Worm (Caenorhabditis elegans) whole organism, L4 larva: ENCODE results near the gene Y67D8B.1.
A peak's percentile ranks its signal among the peaks of the same experiment; 100 is the strongest.

Experiments
- F10B5.3 ChIP-seq: sonication (generic microtip); optimal IDR thresholded peaks from 2 replicates; lab custom pipeline; 2016; ENCODE audit warnings: mild to moderate bottlenecking, missing genetic modification characterization, missing compliant biosample characterization
- F49E8.2 ChIP-seq: sonication (generic microtip); optimal IDR thresholded peaks from 2 replicates; lab custom pipeline; 2016; ENCODE audit warnings: missing compliant biosample characterization, mild to moderate bottlenecking, missing genetic modification characterization, borderline replicate concordance
- T20F7.1 ChIP-seq: fragments of 200-800 bp; sonication (Bioruptor generic); optimal IDR thresholded peaks from 2 replicates; lab custom pipeline; 2018; ENCODE audit warnings: mild to moderate bottlenecking, missing genetic modification characterization, missing compliant biosample characterization
- T26A8.4 ChIP-seq: fragments of 200-800 bp; sonication (Bioruptor generic); IDR thresholded peaks from 2 replicates; pipeline ENCODE4 v1.3.6; 2022; ENCODE audit warnings: missing genetic modification characterization, missing compliant biosample characterization
- ZK337.2 ChIP-seq: fragments of 200-800 bp; sonication (Bioruptor generic); IDR thresholded peaks from 2 replicates; pipeline ENCODE4 v1.3.6; 2022; ENCODE audit warnings: missing genetic modification reagents, missing genetic modification characterization, missing compliant biosample characterization
- aha-1 ChIP-seq: fragments of 150-350 bp; peaks from one replicate; lab custom pipeline; 2014; ENCODE audit warnings: missing biosample characterization, missing genetic modification characterization
- aly-2 ChIP-seq: sonication (generic microtip); optimal IDR thresholded peaks from 2 replicates; lab custom pipeline; 2018; ENCODE audit warnings: missing biosample characterization, missing genetic modification characterization
- ceh-32 ChIP-seq: sonication (generic microtip); optimal IDR thresholded peaks from 2 replicates; lab custom pipeline; 2016; ENCODE audit warnings: mild to moderate bottlenecking, missing genetic modification characterization, missing compliant biosample characterization; ENCODE audit not compliant: poor library complexity
- ceh-44 ChIP-seq: fragments of 200-800 bp; sonication (Bioruptor generic); IDR thresholded peaks from 2 replicates; pipeline ENCODE4 v1.3.6; 2022; ENCODE audit warnings: missing genetic modification reagents, missing genetic modification characterization, missing compliant biosample characterization
- ces-1 ChIP-seq: fragments of 150-350 bp; sonication (generic microtip); optimal IDR thresholded peaks from 4 replicates; lab custom pipeline; 2014; ENCODE audit warnings: missing biosample characterization, missing genetic modification reagents, missing genetic modification characterization
- daf-12 ChIP-seq: fragments of 150-350 bp; optimal IDR thresholded peaks from 2 replicates; lab custom pipeline; 2014; ENCODE audit warnings: missing biosample characterization, missing genetic modification reagents, missing genetic modification characterization
- daf-16 ChIP-seq, 3 experiments: sonication (generic microtip); optimal IDR thresholded peaks; 2 replicates each; lab custom pipeline; 2016 to 2017; ENCODE audit warnings: missing genetic modification characterization in 3 of 3, missing genetic modification reagents in 3 of 3, mild to moderate bottlenecking in 2 of 3, missing compliant biosample characterization in 2 of 3, missing biosample characterization in 1 of 3, moderate library complexity in 1 of 3
- daf-19 ChIP-seq: fragments of 200-800 bp; sonication (Bioruptor generic); conservative IDR thresholded peaks from 2 replicates; pipeline ENCODE4 v1.3.6; 2022; ENCODE audit warnings: missing genetic modification characterization, missing compliant biosample characterization
- daf-8 ChIP-seq: fragments of 200-800 bp; sonication (Bioruptor generic); IDR thresholded peaks from 2 replicates; pipeline ENCODE4 v1.3.6; 2022; ENCODE audit warnings: missing genetic modification characterization, missing compliant biosample characterization
- dmd-8 ChIP-seq: fragments of 200-800 bp; sonication (Bioruptor generic); IDR thresholded peaks from 2 replicates; pipeline ENCODE4 v1.3.6; 2022; ENCODE audit warnings: missing genetic modification characterization, missing compliant biosample characterization
- dve-1 ChIP-seq: sonication (generic microtip); optimal IDR thresholded peaks from 2 replicates; lab custom pipeline; 2017; ENCODE audit warnings: antibody characterized with exemption, mild to moderate bottlenecking, missing genetic modification characterization, missing compliant biosample characterization; ENCODE audit not compliant: insufficient read depth
- gei-8 ChIP-seq: fragments of 200-800 bp; sonication (Bioruptor generic); optimal IDR thresholded peaks from 2 replicates; lab custom pipeline; 2018; ENCODE audit warnings: mild to moderate bottlenecking, missing genetic modification characterization, missing compliant biosample characterization
- hmg-1.1 ChIP-seq: fragments of 200-800 bp; sonication (Bioruptor generic); IDR thresholded peaks from 2 replicates; pipeline ENCODE4 v1.3.6; 2022; ENCODE audit warnings: missing genetic modification reagents, missing genetic modification characterization, missing compliant biosample characterization
- lim-7 ChIP-seq: fragments of 200-800 bp; sonication (Bioruptor generic); IDR thresholded peaks from 2 replicates; pipeline ENCODE4 v1.3.6; 2022; ENCODE audit warnings: missing genetic modification characterization, missing compliant biosample characterization
- lin-1 ChIP-seq: fragments of 200-800 bp; sonication (Bioruptor generic); IDR thresholded peaks from 2 replicates; pipeline ENCODE4 v1.3.6; 2022; ENCODE audit warnings: missing genetic modification reagents, missing genetic modification characterization, missing compliant biosample characterization
- lin-13 ChIP-seq: fragments of 150-350 bp; optimal IDR thresholded peaks from 2 replicates; lab custom pipeline; 2014; ENCODE audit warnings: missing biosample characterization, missing genetic modification reagents, missing genetic modification characterization
- lin-15B ChIP-seq: fragments of 150-350 bp; sonication (generic microtip); optimal IDR thresholded peaks from 3 replicates; lab custom pipeline; 2014; ENCODE audit warnings: missing biosample characterization, missing genetic modification characterization
- lin-39 ChIP-seq: fragments of 150-350 bp; optimal IDR thresholded peaks from 2 replicates; lab custom pipeline; 2014; ENCODE audit warnings: missing biosample characterization, missing genetic modification reagents, missing genetic modification characterization
- mes-2 ChIP-seq: sonication (generic microtip); optimal IDR thresholded peaks from 2 replicates; lab custom pipeline; 2016; ENCODE audit warnings: missing genotype, mild to moderate bottlenecking, missing genetic modification characterization, missing compliant biosample characterization; ENCODE audit not compliant: poor library complexity, severe bottlenecking
- mxl-2 ChIP-seq: fragments of 200-800 bp; sonication (Bioruptor generic); conservative IDR thresholded peaks from 2 replicates; pipeline ENCODE4 v1.3.6; 2022; ENCODE audit warnings: missing genetic modification reagents, missing genetic modification characterization, missing compliant biosample characterization
- nhr-10 ChIP-seq: fragments of 150-350 bp; optimal IDR thresholded peaks from 2 replicates; lab custom pipeline; 2014; ENCODE audit warnings: missing biosample characterization, missing genetic modification characterization
- nhr-111 ChIP-seq: fragments of 200-800 bp; sonication (Bioruptor generic); optimal IDR thresholded peaks from 2 replicates; lab custom pipeline; 2018; ENCODE audit warnings: mild to moderate bottlenecking, missing genetic modification characterization, missing compliant biosample characterization
- nhr-41 ChIP-seq: fragments of 200-800 bp; sonication (Bioruptor generic); IDR thresholded peaks from 2 replicates; pipeline ENCODE4 v1.3.6; 2022; ENCODE audit warnings: missing genetic modification reagents, missing genetic modification characterization, missing compliant biosample characterization
- nhr-6 ChIP-seq: fragments of 150-350 bp; optimal IDR thresholded peaks from 2 replicates; lab custom pipeline; 2014; ENCODE audit warnings: missing biosample characterization, missing genetic modification characterization
- nhr-76 ChIP-seq: fragments of 150-350 bp; optimal IDR thresholded peaks from 2 replicates; lab custom pipeline; 2014; ENCODE audit warnings: missing biosample characterization, missing genetic modification characterization
- pha-4 ChIP-seq, 2 experiments: fragments of 150-350 bp in 1 of 2; fragments of 200-800 bp in 1 of 2; sonication (Bioruptor generic) in 1 of 2; IDR thresholded peaks in 1 of 2; optimal IDR thresholded peaks in 1 of 2; 2 replicates each; pipeline versions ENCODE4 v1.3.6 to Lab custom; 2014 to 2022; ENCODE audit warnings: missing genetic modification characterization in 2 of 2, missing genetic modification reagents in 2 of 2, missing biosample characterization in 1 of 2, missing compliant biosample characterization in 1 of 2
- rbr-2 ChIP-seq: sonication (generic microtip); optimal IDR thresholded peaks from 2 replicates; lab custom pipeline; 2016; ENCODE audit warnings: missing genotype, missing genetic modification characterization, missing compliant biosample characterization
- saeg-2 ChIP-seq: fragments of 200-800 bp; sonication (Bioruptor generic); IDR thresholded peaks from 2 replicates; pipeline ENCODE4 v1.3.6; 2022; ENCODE audit warnings: missing genetic modification reagents, missing genetic modification characterization, missing compliant biosample characterization
- skn-1 ChIP-seq: fragments of 150-350 bp; optimal IDR thresholded peaks from 2 replicates; lab custom pipeline; 2014; ENCODE audit warnings: missing biosample characterization, missing genetic modification characterization
- spr-1 ChIP-seq: sonication (generic microtip); optimal IDR thresholded peaks from 2 replicates; lab custom pipeline; 2016; ENCODE audit warnings: mild to moderate bottlenecking, missing genetic modification characterization, missing compliant biosample characterization
- spr-3 ChIP-seq: fragments of 200-800 bp; sonication (Bioruptor generic); optimal IDR thresholded peaks from 2 replicates; lab custom pipeline; 2018; ENCODE audit warnings: mild to moderate bottlenecking, missing genetic modification characterization, missing compliant biosample characterization
- unc-130 ChIP-seq: sonication (generic microtip); optimal IDR thresholded peaks from 2 replicates; lab custom pipeline; 2016; ENCODE audit warnings: missing genetic modification reagents, missing genetic modification characterization, missing compliant biosample characterization
- unc-39 ChIP-seq: sonication (generic microtip); optimal IDR thresholded peaks from 2 replicates; lab custom pipeline; 2017; ENCODE audit warnings: missing biosample characterization, missing genetic modification characterization
- vab-7 ChIP-seq: fragments of 200-800 bp; sonication (Bioruptor generic); IDR thresholded peaks from 2 replicates; pipeline ENCODE4 v1.3.6; 2022; ENCODE audit warnings: missing genetic modification reagents, missing genetic modification characterization, missing compliant biosample characterization
- ztf-11 ChIP-seq: fragments of 150-350 bp; optimal IDR thresholded peaks from 2 replicates; lab custom pipeline; 2014; ENCODE audit warnings: missing biosample characterization, missing genetic modification characterization

Y67D8B.1 gene

DNA sequence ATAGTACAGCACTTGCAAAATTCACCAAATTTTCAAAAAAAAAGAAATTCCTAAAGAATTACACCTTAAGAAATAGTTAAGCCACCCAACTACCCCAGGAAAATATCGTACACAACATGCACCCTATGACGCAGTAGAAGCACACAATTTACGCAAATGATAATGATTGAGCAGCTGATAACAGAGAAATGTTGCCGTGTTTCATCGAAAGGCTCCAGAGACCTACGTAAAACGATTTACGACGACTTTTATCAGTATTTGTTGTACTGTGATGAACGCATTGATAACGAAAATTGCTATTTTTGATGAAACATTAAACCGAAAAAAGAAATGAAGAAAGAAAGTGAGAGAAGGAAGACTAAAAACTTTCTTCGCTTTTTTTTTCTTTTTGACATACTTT lies 14.2 kb downstream of the Y67D8B.1 start (continued):
- TF ChIP-seq T20F7.1, result no peak
- no peak for TF ChIP-seq vab-7
- no peak for TF ChIP-seq T26A8.4 (GFP tag; lab: Robert Waterston, UW)
- TF ChIP-seq hmg-1.1 (GFP tag; lab: Robert Waterston, UW), result no peak
- TF ChIP-seq daf-16 (GFP tag; optimal IDR thresholded peaks at IDR 0.05; lab: Kevin White, UChicago), result no peak
- TF ChIP-seq daf-16 (tag; optimal IDR thresholded peaks at IDR 0.05; lab: Kevin White, UChicago), result peak; percentile 97
- TF ChIP-seq dve-1, result peak; percentile 89
- no peak for TF ChIP-seq aly-2
- TF ChIP-seq rbr-2 (tag; lab: Kevin White, UChicago), result no peak
- no peak for TF ChIP-seq lin-39
- no peak for TF ChIP-seq ceh-44 (GFP tag; lab: Robert Waterston, UW)
- TF ChIP-seq skn-1 (tag; lab: Kevin White, UChicago), result no peak
- no peak for TF ChIP-seq daf-8 (GFP tag; lab: Robert Waterston, UW)
- no peak for TF ChIP-seq spr-1 (tag; lab: Kevin White, UChicago)
- no peak for TF ChIP-seq nhr-41 (GFP tag; lab: Robert Waterston, UW)
- no peak for TF ChIP-seq ceh-32 (tag; lab: Kevin White, UChicago)
- no peak for TF ChIP-seq lin-13
- no peak for TF ChIP-seq daf-19 (GFP tag; lab: Robert Waterston, UW)
- no peak for TF ChIP-seq mxl-2 (GFP tag; lab: Robert Waterston, UW)
- no peak for TF ChIP-seq saeg-2 (GFP tag; lab: Robert Waterston, UW)
- TF ChIP-seq gei-8, result no peak
- no peak for TF ChIP-seq nhr-111 (GFP tag; lab: Kevin White, UChicago)
- TF ChIP-seq lim-7 (GFP tag; lab: Robert Waterston, UW), result no peak
- no peak for TF ChIP-seq ZK337.2 (GFP tag; lab: Robert Waterston, UW)
- no peak for TF ChIP-seq nhr-10 (tag; lab: Kevin White, UChicago)
- TF ChIP-seq unc-130, result no peak
- TF ChIP-seq unc-39 (tag; lab: Kevin White, UChicago), result no peak
- peak; percentile 39 for TF ChIP-seq mes-2 (tag; lab: Kevin White, UChicago)
- no peak for TF ChIP-seq lin-15B
- TF ChIP-seq pha-4 (GFP tag; IDR thresholded peaks at IDR 0.05; lab: Robert Waterston, UW), result 0 out of 2 replicates have a peak, but pooled peaks have one; percentile 33
- no peak for TF ChIP-seq pha-4 (tag; optimal IDR thresholded peaks at IDR 0.05; lab: Kevin White, UChicago)
- no peak for TF ChIP-seq aha-1 (tag; lab: Kevin White, UChicago)
- no peak for TF ChIP-seq F10B5.3 (tag; lab: Kevin White, UChicago)
- no peak for TF ChIP-seq spr-3 (GFP tag; lab: Kevin White, UChicago)
- no peak for TF ChIP-seq nhr-76
- TF ChIP-seq ztf-11 (tag; lab: Kevin White, UChicago), result no peak

ce11 chrIV:3151061-3151460 lies 21.3 kb downstream of the Y67D8B.1 start, which contains the start of gene T23E1.1:
Gene T23E1.1, plus strand, starts transcription at chrIV:3151361.
- no peak for TF ChIP-seq dmd-8 (GFP tag; lab: Robert Waterston, UW)
- no peak for TF ChIP-seq lin-15B
- TF ChIP-seq nhr-6 (tag; lab: Kevin White, UChicago), result no peak
- no peak for TF ChIP-seq daf-12
- no peak for TF ChIP-seq lin-1 (GFP tag; lab: Robert Waterston, UW)
- no peak for TF ChIP-seq ces-1 (GFP tag; lab: Kevin White, UChicago)
- no peak for TF ChIP-seq gei-8
- no peak for TF ChIP-seq F49E8.2 (tag; lab: Kevin White, UChicago)
- TF ChIP-seq spr-3 (GFP tag; lab: Kevin White, UChicago), result no peak
